Worm (Caenorhabditis elegans) whole organism, L2 larva: ENCODE measurements around the gene eif-3.F.

ENCODE experiments used
- C34F6.9 ChIP-seq: fragments of 150-350 bp; optimal IDR thresholded peaks from 2 replicates; lab custom pipeline; 2014; ENCODE audit warnings: missing biosample characterization, missing genetic modification characterization
- F13H6.1 ChIP-seq: sonication (generic microtip); optimal IDR thresholded peaks from 2 replicates; lab custom pipeline; 2016; ENCODE audit warnings: missing genetic modification characterization, missing compliant biosample characterization
- R02D3.7 ChIP-seq: fragments of 150-350 bp; optimal IDR thresholded peaks from 2 replicates; lab custom pipeline; 2014; ENCODE audit warnings: missing biosample characterization, missing genetic modification characterization
- Y55F3AM.14 ChIP-seq: fragments of 200-800 bp; sonication (Bioruptor generic); optimal IDR thresholded peaks from 2 replicates; lab custom pipeline; 2018; ENCODE audit warnings: mild to moderate bottlenecking, missing genetic modification characterization, missing compliant biosample characterization
- ZK546.5 ChIP-seq: sonication (generic microtip); optimal IDR thresholded peaks from 2 replicates; lab custom pipeline; 2017; ENCODE audit warnings: missing biosample characterization, missing genetic modification characterization
- alr-1 ChIP-seq: fragments of 150-350 bp; optimal IDR thresholded peaks from 2 replicates; lab custom pipeline; 2014; ENCODE audit warnings: missing biosample characterization, missing genetic modification characterization
- aly-2 ChIP-seq: fragments of 150-350 bp; optimal IDR thresholded peaks from 2 replicates; lab custom pipeline; 2014; ENCODE audit warnings: missing biosample characterization, missing genetic modification characterization
- ama-1 ChIP-seq: fragments of 150-350 bp; optimal IDR thresholded peaks from 2 replicates; lab custom pipeline; 2018; ENCODE audit warnings: inconsistent platforms
- blmp-1 ChIP-seq: sonication (generic microtip); optimal IDR thresholded peaks from 2 replicates; lab custom pipeline; 2017; ENCODE audit warnings: missing genetic modification characterization, mild to moderate bottlenecking, missing compliant biosample characterization, antibody characterized with exemption, moderate library complexity; ENCODE audit not compliant: insufficient read depth
- ceh-16 ChIP-seq: fragments of 150-350 bp; optimal IDR thresholded peaks from 2 replicates; lab custom pipeline; 2014; ENCODE audit warnings: missing biosample characterization, missing genetic modification characterization
- ceh-82 ChIP-seq: fragments of 150-350 bp; optimal IDR thresholded peaks from 2 replicates; lab custom pipeline; 2014; ENCODE audit warnings: missing biosample characterization, missing genetic modification characterization
- crh-2 ChIP-seq: sonication (generic microtip); optimal IDR thresholded peaks from 2 replicates; lab custom pipeline; 2017; ENCODE audit warnings: missing biosample characterization, missing genetic modification characterization
- dmd-4 ChIP-seq: sonication (generic microtip); optimal IDR thresholded peaks from 2 replicates; lab custom pipeline; 2017; ENCODE audit warnings: missing biosample characterization, missing genetic modification characterization
- egl-27 ChIP-seq: sonication (generic microtip); optimal IDR thresholded peaks from 3 replicates; lab custom pipeline; 2017; ENCODE audit warnings: missing biosample characterization, missing genetic modification reagents, missing genetic modification characterization
- elt-1 ChIP-seq: fragments of 150-350 bp; optimal IDR thresholded peaks from 2 replicates; lab custom pipeline; 2014; ENCODE audit warnings: missing biosample characterization, missing genetic modification characterization
- elt-3 ChIP-seq: sonication (generic microtip); optimal IDR thresholded peaks from 2 replicates; lab custom pipeline; 2017; ENCODE audit warnings: missing biosample characterization, missing genetic modification characterization
- fos-1 ChIP-seq: fragments of 150-350 bp; optimal IDR thresholded peaks from 2 replicates; lab custom pipeline; 2014; ENCODE audit warnings: missing biosample characterization, missing genetic modification characterization
- gmeb-1 ChIP-seq: fragments of 150-350 bp; optimal IDR thresholded peaks from 2 replicates; lab custom pipeline; 2014; ENCODE audit warnings: missing biosample characterization, missing genetic modification characterization
- lin-11 ChIP-seq: fragments of 150-350 bp; sonication (generic microtip); optimal IDR thresholded peaks from 2 replicates; lab custom pipeline; 2014; ENCODE audit warnings: missing biosample characterization, missing genetic modification characterization, inconsistent platforms, mixed read lengths
- lin-13 ChIP-seq: fragments of 150-350 bp; optimal IDR thresholded peaks from 2 replicates; lab custom pipeline; 2014; ENCODE audit warnings: missing biosample characterization, missing genetic modification reagents, missing genetic modification characterization
- lin-39 ChIP-seq: fragments of 150-350 bp; optimal IDR thresholded peaks from 2 replicates; lab custom pipeline; 2014; ENCODE audit warnings: missing biosample characterization, missing genetic modification reagents, missing genetic modification characterization
- lsy-2 ChIP-seq, 2 experiments: fragments of 150-350 bp in 1 of 2; sonication (generic microtip) in 1 of 2; optimal IDR thresholded peaks; 2 replicates each; lab custom pipeline; 2014 to 2017; ENCODE audit warnings: missing biosample characterization in 2 of 2, missing genetic modification characterization in 2 of 2
- mab-5 ChIP-seq: fragments of 150-350 bp; optimal IDR thresholded peaks from 2 replicates; lab custom pipeline; 2014; ENCODE audit warnings: missing biosample characterization, missing genetic modification characterization
- mbf-1 ChIP-seq: sonication (generic microtip); optimal IDR thresholded peaks from 2 replicates; lab custom pipeline; 2017; ENCODE audit warnings: missing biosample characterization, missing genetic modification characterization
- mdl-1 ChIP-seq, 2 experiments: fragments of 150-350 bp in 1 of 2; sonication (generic microtip) in 1 of 2; optimal IDR thresholded peaks; 2 replicates each; lab custom pipeline; 2017; ENCODE audit warnings: missing biosample characterization in 2 of 2, missing genetic modification characterization in 2 of 2
- nhr-10 ChIP-seq: sonication (generic microtip); optimal IDR thresholded peaks from 2 replicates; lab custom pipeline; 2017; ENCODE audit warnings: missing biosample characterization, missing genetic modification characterization
- nhr-11 ChIP-seq: fragments of 150-350 bp; optimal IDR thresholded peaks from 2 replicates; lab custom pipeline; 2014; ENCODE audit warnings: missing biosample characterization, missing genetic modification characterization
- nhr-12 ChIP-seq: fragments of 150-350 bp; optimal IDR thresholded peaks from 2 replicates; lab custom pipeline; 2014; ENCODE audit warnings: missing biosample characterization, missing genetic modification characterization
- nhr-129 ChIP-seq: fragments of 150-350 bp; optimal IDR thresholded peaks from 2 replicates; lab custom pipeline; 2014; ENCODE audit warnings: missing biosample characterization, missing genetic modification characterization
- nhr-21 ChIP-seq: fragments of 150-350 bp; optimal IDR thresholded peaks from 2 replicates; lab custom pipeline; 2014; ENCODE audit warnings: missing biosample characterization, missing genetic modification characterization
- nhr-23 ChIP-seq: fragments of 150-350 bp; optimal IDR thresholded peaks from 2 replicates; lab custom pipeline; 2014; ENCODE audit warnings: missing biosample characterization, missing genetic modification reagents, missing genetic modification characterization
- nhr-25 ChIP-seq: fragments of 150-350 bp; sonication (generic microtip); optimal IDR thresholded peaks from 3 replicates; lab custom pipeline; 2014; ENCODE audit warnings: missing biosample characterization, missing genetic modification characterization
- nhr-6 ChIP-seq: fragments of 150-350 bp; optimal IDR thresholded peaks from 2 replicates; lab custom pipeline; 2014; ENCODE audit warnings: missing biosample characterization, missing genetic modification characterization
- nhr-77 ChIP-seq: fragments of 150-350 bp; optimal IDR thresholded peaks from 2 replicates; lab custom pipeline; 2014; ENCODE audit warnings: missing biosample characterization, missing genetic modification characterization
- peb-1 ChIP-seq: fragments of 150-350 bp; optimal IDR thresholded peaks from 2 replicates; lab custom pipeline; 2014; ENCODE audit warnings: missing biosample characterization, missing genetic modification characterization
- sem-4 ChIP-seq: fragments of 150-350 bp; optimal IDR thresholded peaks from 2 replicates; lab custom pipeline; 2014; ENCODE audit warnings: missing biosample characterization, missing genetic modification reagents, missing genetic modification characterization
- skn-1 ChIP-seq: sonication (generic microtip); optimal IDR thresholded peaks from 2 replicates; lab custom pipeline; 2017; ENCODE audit warnings: missing biosample characterization, missing genetic modification characterization
- sma-3 ChIP-seq: sonication (generic microtip); optimal IDR thresholded peaks from 2 replicates; lab custom pipeline; 2016; ENCODE audit warnings: missing genetic modification reagents, missing genetic modification characterization, missing compliant biosample characterization
- sma-9 ChIP-seq, 2 experiments: fragments of 150-350 bp in 1 of 2; sonication (generic microtip) in 1 of 2; optimal IDR thresholded peaks; 2 replicates each; lab custom pipeline; 2014 to 2016; ENCODE audit warnings: missing genetic modification characterization in 2 of 2, mild to moderate bottlenecking in 1 of 2, missing biosample characterization in 1 of 2, missing compliant biosample characterization in 1 of 2, missing genetic modification reagents in 1 of 2, moderate library complexity in 1 of 2
- snpc-4 ChIP-seq: fragments of 150-350 bp; optimal IDR thresholded peaks from 2 replicates; lab custom pipeline; 2014; ENCODE audit warnings: missing biosample characterization, missing genetic modification characterization
- unc-39 ChIP-seq: fragments of 150-350 bp; optimal IDR thresholded peaks from 2 replicates; lab custom pipeline; 2014; ENCODE audit warnings: missing biosample characterization, missing genetic modification characterization
- unc-55 ChIP-seq: fragments of 150-350 bp; sonication (generic microtip); optimal IDR thresholded peaks from 3 replicates; lab custom pipeline; 2014; ENCODE audit warnings: missing biosample characterization, missing genetic modification reagents, missing genetic modification characterization
- unc-62 ChIP-seq: fragments of 150-350 bp; optimal IDR thresholded peaks from 2 replicates; lab custom pipeline; 2014; ENCODE audit warnings: missing biosample characterization, missing genetic modification reagents, missing genetic modification characterization
- zag-1 ChIP-seq: fragments of 150-350 bp; optimal IDR thresholded peaks from 2 replicates; lab custom pipeline; 2014; ENCODE audit warnings: missing biosample characterization, missing genetic modification characterization
- ztf-1 ChIP-seq: fragments of 200-800 bp; sonication (Bioruptor generic); conservative IDR thresholded peaks from 2 replicates; pipeline ENCODE4 v1.3.6; 2022; ENCODE audit warnings: missing genetic modification characterization, missing compliant biosample characterization
- ztf-11 ChIP-seq: sonication (generic microtip); optimal IDR thresholded peaks from 2 replicates; lab custom pipeline; 2017; ENCODE audit warnings: missing biosample characterization, missing genetic modification characterization
- ztf-4 ChIP-seq: fragments of 150-350 bp; optimal IDR thresholded peaks from 2 replicates; lab custom pipeline; 2014; ENCODE audit warnings: missing biosample characterization, missing genetic modification characterization

The eif-3.F gene

DNA sequence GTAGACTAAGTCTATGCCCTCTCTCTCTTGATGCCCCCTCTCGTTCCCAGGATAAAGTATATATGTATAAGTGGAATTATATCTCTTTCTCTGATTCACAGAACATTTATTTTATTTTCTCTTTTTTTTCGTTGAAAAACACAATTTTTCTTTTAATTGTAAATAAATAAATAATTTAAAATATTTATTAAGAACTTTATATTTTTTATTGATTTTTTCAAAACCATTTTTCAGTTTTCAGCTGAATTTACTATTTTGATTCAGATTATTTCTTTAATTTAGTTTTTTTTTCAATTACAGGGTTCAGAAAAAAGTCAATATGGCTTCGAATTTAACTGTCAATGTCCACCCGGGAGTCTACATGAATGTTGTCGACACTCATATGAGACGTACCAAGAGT lies at the start of gene eif-3.F:
eif-3.F (plus strand) TSS at position 301 of the 400 bp plus-strand sequence.
- TF ChIP-seq Y55F3AM.14 (GFP tag; lab: Kevin White, UChicago) (no peak), lin-13 (GFP tag; lab: Kevin White, UChicago) (no peak), fos-1 (tag; lab: Kevin White, UChicago) (no peak), sma-3 (GFP tag; lab: Kevin White, UChicago) (no peak), ceh-82 (tag; lab: Kevin White, UChicago) (no peak), lin-39 (no peak), nhr-129 (tag; lab: Kevin White, UChicago) (no peak), mab-5 (no peak), ZK546.5 (tag; lab: Kevin White, UChicago) (no peak), nhr-11 (tag; lab: Kevin White, UChicago) (no peak), elt-3 (no peak), ztf-1 (GFP tag; lab: Robert Waterston, UW) (no peak), skn-1 (tag; lab: Kevin White, UChicago) (no peak), nhr-6 (tag; lab: Kevin White, UChicago) (no peak), peb-1 (no peak), ama-1 (lab: Kevin White, UChicago) (no peak), alr-1 (no peak)
- TF ChIP-seq, all 48 proteins: peak for 0

DNA sequence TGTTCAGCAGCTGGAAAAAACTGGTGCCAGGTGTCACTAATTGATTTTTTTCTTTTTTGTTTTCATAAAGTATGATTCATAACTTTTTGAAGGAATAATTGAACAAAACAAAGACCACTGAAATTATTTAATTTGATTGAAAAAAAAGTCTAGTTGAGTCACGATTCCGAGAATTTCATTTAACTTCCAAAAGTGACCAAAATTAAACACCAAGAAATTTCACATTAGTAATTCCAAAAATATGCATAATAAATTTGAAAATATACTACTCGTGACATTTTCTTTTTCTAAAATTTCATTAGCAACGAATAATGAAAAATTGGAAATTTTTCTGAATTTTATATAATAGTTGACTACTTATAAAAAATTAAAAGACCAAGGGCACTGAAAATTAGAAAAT lies 49.4 kb upstream of the eif-3.F start:
- TF ChIP-seq unc-39 (tag; lab: Kevin White, UChicago) (no peak), R02D3.7 (no peak), nhr-21 (tag; lab: Kevin White, UChicago) (no peak), nhr-129 (tag; lab: Kevin White, UChicago) (no peak), unc-62 (no peak), ztf-4 (tag; lab: Kevin White, UChicago) (no peak), F13H6.1 (tag; lab: Kevin White, UChicago) (no peak)

DNA sequence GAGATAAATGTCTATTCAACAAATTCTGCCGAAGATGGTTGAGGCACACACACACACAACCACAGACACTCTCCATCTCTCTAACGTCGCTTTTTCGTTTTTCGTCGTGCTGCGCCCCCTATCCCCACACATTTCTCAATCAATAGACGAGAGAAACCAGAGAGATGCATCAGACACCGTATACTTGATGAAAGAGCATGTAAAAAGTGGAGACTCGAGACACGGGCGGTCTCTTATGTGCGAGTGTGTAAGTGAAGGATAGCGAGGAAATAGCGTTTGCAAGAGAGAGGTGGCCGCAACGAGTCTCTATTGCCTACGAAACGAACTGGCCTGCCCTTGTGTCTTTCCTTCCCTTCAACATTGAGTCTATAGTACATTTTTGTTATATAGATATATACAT lies 48.7 kb upstream of the eif-3.F start:
- TF ChIP-seq nhr-21 (tag; lab: Kevin White, UChicago) (peak; percentile 94), R02D3.7 (no peak), blmp-1 (peak; percentile 54), zag-1 (tag; lab: Kevin White, UChicago) (peak; percentile 89), ztf-11 (no peak), mdl-1 (tag; optimal IDR thresholded peaks at IDR 0.05; lab: Kevin White, UChicago) (peak; percentile 17 to 70), nhr-77 (tag; lab: Kevin White, UChicago) (peak; percentile 61), unc-55 (GFP tag; lab: Kevin White, UChicago) (peak; percentile 93), elt-1 (peak; percentile 18), elt-3 (no peak), alr-1 (no peak), skn-1 (tag; lab: Kevin White, UChicago) (peak; percentile 75), Y55F3AM.14 (GFP tag; lab: Kevin White, UChicago) (peak; percentile 76), gmeb-1 (peak; percentile 70), peb-1 (peak; percentile 87), crh-2 (peak; percentile 95), dmd-4 (tag; lab: Kevin White, UChicago) (no peak), sem-4 (peak; percentile 75), unc-39 (tag; lab: Kevin White, UChicago) (no peak), sma-9 (GFP tag; optimal IDR thresholded peaks at IDR 0.05; lab: Kevin White, UChicago) (peak; percentile 96), sma-9 (tag; optimal IDR thresholded peaks at IDR 0.05; lab: Kevin White, UChicago) (no peak), unc-62 (no peak), C34F6.9 (tag; lab: Kevin White, UChicago) (peak; percentile 97), lsy-2 (tag; optimal IDR thresholded peaks at IDR 0.05; lab: Kevin White, UChicago) (peak; percentile 75 to 95), mbf-1 (no peak), ama-1 (lab: Kevin White, UChicago) (peak; percentile 86), nhr-10 (tag; lab: Kevin White, UChicago) (peak; percentile 10), sma-3 (GFP tag; lab: Kevin White, UChicago) (peak; percentile 94), nhr-25 (tag; lab: Kevin White, UChicago) (peak; percentile 90), nhr-11 (tag; lab: Kevin White, UChicago) (no peak), nhr-12 (no peak), aly-2 (no peak), ceh-16 (tag; lab: Kevin White, UChicago) (peak; percentile 69), ceh-82 (tag; lab: Kevin White, UChicago) (no peak), ztf-4 (tag; lab: Kevin White, UChicago) (peak; percentile 82), snpc-4 (peak; percentile 78), F13H6.1 (tag; lab: Kevin White, UChicago) (peak; percentile 97), lin-11 (tag; lab: Kevin White, UChicago) (peak; percentile 89), nhr-23 (no peak), fos-1 (tag; lab: Kevin White, UChicago) (peak; percentile 99), lin-39 (no peak), nhr-129 (tag; lab: Kevin White, UChicago) (peak; percentile 98), nhr-6 (tag; lab: Kevin White, UChicago) (peak; percentile 90), lin-13 (GFP tag; lab: Kevin White, UChicago) (peak; percentile 86), egl-27 (tag; lab: Kevin White, UChicago) (peak; percentile 91), ztf-1 (GFP tag; lab: Robert Waterston, UW) (no peak)
